Worm (Caenorhabditis elegans) whole organism, dauer: ENCODE measurements around the gene B0336.7.

Source experiments
- unc-62 ChIP-seq: sonication (generic microtip); optimal IDR thresholded peaks from 2 replicates; lab custom pipeline; 2017; ENCODE audit warnings: missing biosample characterization, missing genetic modification reagents, missing genetic modification characterization

B0336.7 gene

DNA sequence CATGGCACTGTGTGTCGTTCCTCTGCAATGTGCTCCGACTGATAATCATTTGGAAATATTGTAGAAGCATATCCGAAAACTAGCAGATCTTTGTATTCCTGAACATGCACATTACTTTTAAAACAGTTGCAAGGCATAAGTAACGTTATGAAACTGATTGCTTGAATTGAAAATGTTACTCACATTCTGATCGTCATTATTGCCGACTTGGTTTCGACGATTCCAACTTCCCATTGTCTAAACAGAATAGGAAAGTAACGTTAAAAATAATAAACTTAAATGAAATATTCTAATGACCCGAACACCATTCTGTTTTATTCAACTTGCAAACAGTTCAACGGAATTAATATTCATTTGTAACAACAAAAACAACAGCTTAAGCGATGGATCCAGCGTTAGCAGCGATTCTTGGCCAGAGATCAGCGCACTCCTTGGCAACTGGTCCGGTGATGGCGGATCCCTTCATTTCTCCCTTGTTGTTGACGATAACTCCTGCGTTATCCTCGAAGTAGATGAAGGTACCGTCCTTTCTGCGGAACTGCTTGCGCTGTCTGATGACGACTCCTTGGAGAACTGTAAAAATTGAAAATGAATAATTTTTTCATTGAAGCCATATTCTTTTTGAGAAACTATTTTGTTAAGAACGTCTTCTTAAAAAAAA lies 8.2 kb upstream of the B0336.7 start, which contains the start of gene swp-1:
TSS of gene swp-1 (minus strand) at position 298 of the 661 bp plus-strand sequence.
- TF ChIP-seq unc-62 (GFP tag; lab: Kevin White, UChicago): no peak

DNA sequence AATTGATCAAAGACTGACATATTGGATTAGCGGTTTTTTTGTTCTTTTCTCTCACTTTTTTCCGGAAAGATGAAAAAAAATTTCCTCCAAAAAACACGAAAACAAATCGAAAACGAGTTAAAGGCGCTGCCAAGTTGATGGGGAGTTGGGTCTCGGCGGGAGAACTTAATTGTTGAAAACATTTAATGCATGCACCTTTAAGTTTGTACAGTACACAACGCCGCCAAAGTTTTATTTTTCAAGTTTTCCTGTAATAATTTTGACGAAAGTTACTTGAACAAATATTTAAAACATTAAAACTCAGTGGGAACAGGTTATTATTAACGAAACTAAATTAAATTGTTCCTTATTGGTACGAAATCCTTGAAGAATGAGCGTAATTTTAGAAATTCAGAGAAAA lies 4.3 kb upstream of the B0336.7 start:
- TF ChIP-seq unc-62 (GFP tag; lab: Kevin White, UChicago): no peak

DNA sequence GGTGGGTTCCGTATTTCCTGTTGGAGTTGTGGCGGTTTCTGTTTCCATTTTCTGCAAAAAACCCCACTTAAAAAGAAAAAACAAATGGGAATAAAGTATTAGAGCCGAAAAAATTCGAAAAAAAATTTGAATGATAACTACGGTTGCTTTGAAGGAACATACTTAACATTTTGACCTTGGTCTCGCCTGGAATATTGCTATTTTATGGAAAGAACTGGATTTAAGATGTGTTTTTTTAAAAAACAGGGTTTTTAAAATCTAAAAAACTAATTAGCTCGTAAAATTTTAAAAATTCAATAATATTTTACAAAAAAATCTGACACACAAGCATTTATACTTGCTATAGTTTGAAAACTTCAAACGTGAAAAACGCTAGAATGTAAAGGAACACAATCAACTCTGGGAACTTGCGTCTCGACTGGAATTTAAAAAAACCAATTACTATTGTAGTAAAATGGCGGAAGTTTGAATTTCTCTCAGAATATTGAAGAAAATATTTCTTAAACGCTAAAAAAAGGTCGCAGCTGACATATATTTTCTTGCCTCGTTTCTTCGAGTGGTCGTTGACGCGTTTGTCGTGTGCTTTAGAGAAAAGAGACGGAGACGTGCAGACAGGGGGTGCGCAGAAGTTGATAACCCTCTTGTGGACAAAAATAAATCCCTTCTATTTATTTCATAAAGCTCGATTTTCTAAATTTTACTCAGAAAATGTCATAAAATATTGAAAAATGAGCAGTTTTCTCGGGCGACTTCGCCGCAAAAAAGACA lies 981 bp upstream of the B0336.7 start, which contains the start of the genes lgg-3 and rgs-5:
TSS of gene lgg-3 (minus strand) at position 51 of the 768 bp plus-strand sequence.
TSS of gene rgs-5 (plus strand) at position 593 of the 768 bp plus-strand sequence.
- TF ChIP-seq unc-62 (GFP tag; lab: Kevin White, UChicago): no peak

DNA sequence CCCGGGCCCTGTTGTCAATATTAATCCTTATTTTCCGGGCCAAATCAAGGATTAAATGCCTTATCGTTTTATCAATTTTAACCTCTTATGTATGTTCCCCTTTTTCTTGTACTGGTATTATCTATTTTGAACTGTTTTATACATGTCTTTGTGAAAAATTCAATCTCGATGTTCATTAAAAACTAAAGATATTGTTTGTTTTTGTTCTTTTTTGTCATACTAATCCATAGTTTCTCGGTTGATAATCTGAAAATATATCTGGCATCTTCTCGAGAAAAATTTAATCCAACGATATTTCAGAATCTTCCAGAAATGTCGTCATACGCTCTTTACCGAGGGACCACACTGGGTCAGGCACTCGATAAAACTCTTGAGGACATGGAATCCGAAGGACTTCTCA lies 3.4 kb downstream of the B0336.7 start, which contains the start of gene B0336.13:
TSS of gene B0336.13 (plus strand) at position 301 of the 400 bp plus-strand sequence.
- no peak for TF ChIP-seq unc-62 (GFP tag; lab: Kevin White, UChicago)

DNA sequence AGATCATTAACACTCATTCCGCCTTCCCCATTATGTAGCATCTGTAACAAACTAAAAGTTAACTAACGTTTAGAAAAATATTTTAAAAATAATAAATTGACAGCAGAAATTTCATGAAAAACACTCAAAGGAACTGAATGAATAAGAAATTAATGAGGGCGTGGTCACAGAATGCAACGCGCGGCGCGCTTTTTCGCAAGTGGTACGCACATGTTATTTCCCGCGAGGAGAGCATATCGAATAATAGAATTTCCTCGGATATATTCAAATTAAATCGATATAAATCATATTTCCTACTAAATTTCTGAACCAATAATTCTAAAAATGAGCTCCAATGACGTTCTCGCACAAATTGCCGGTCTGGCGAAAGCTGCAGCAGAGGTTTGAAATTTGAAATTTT lies 4.5 kb downstream of the B0336.7 start, which contains the start of the genes abi-1 and arle-14:
TSS of gene abi-1 (minus strand) at position 51 of the 400 bp plus-strand sequence.
TSS of gene arle-14 (plus strand) at position 217 of the 400 bp plus-strand sequence.
- no peak for TF ChIP-seq unc-62 (GFP tag; lab: Kevin White, UChicago)

DNA sequence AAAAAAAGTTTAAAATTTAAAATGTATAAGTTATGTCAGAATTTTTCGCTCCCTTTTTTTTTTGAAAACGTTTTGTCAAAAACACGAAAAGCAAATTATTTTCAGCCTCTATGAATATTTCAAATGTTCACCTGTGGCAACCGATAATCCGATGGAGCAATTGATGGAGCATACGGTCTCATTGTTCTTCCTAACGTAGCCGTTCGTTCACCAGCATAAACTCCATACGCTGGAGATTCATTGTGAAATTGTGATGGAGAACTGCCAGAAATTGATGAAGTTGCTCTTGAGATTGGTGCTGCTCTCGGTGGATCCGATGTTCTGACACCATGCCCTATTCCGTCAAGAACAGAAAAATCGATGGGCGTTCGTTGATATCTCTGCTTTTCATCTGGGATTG lies 5.3 kb downstream of the B0336.7 start:
- TF ChIP-seq unc-62 (GFP tag; lab: Kevin White, UChicago): no peak

DNA sequence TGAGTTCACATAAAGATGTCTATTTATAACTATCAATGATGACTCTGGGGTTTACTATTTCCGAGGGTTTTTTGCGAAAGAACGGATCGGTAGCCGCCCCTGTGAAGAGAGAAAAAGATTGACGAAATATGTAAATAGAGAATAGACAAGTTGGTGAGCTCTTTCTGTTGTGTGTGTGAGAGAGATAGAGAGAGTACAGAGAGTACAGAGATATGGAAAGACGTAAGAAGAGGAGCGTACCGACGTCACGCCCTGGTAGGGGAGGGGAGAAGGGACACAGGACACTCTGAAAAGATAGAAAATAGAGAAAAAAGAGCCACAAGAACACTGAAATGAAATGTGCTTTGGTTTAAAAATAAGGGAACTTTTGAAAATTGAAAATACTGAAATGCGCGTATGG lies 8.9 kb downstream of the B0336.7 start:
- no peak for TF ChIP-seq unc-62 (GFP tag; lab: Kevin White, UChicago)

DNA sequence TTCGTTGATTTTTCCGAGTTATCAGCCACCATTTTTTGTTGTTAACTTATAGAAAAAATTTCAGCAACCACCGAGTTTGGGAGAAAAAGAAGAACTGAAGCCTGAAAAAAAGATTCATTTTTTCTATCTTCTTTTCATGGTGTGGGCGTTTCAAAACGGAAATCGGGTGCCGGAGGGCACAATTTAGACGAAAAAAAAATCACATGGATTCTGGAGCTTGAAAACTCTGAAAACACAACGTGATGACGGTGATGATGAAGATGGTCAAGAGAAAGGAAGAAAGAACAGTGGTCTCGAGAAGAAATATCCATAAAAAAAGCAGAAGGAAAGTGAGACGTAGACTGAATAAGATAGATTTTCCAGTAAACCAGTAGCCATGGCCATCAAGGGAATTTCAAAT lies 13.2 kb downstream of the B0336.7 start, which contains the start of gene rcan-1:
TSS of gene rcan-1 (minus strand) at position 101 of the 400 bp plus-strand sequence.
- TF ChIP-seq unc-62 (GFP tag; lab: Kevin White, UChicago): no peak

DNA sequence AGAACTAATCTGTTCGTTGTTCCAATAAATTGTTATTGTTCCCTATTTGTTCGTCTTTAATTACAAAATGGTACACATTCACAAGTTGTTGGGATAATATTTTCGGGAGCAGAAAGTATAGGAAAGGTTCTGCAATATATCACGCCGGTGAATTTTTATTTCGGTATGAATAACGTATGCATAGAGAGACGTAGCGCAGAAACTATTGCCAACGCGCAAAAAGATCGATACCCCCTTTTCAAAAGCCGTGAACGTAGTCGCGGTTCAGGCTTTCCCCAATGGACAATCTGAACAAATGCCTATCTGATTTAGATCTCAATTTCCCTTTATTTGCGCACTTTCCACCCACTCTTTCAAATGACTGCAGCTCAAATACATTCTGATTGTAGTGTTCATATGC lies 17.0 kb downstream of the B0336.7 start, which contains the start of gene pst-2:
TSS of gene pst-2 (plus strand) at position 293 of the 400 bp plus-strand sequence.
- no peak for TF ChIP-seq unc-62 (GFP tag; lab: Kevin White, UChicago)

DNA sequence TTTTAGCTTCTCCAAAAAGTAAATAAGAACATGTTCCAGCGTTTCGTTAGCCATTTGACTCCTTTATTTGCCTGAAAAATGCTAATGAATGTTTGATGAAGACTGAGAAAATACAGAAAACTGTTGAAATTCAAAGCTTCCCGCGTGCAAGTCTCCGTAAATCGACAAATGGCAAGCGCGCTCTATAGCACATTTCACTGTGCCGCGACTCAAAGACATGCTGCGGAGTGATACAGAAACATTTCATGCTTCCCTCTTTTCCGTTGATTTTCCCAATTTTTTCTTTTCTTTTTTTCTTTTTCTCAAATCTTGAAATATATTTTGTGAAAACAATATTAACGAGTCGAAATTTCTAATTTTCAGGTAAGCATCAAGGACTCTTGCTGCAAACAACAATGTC lies 18.2 kb downstream of the B0336.7 start, which contains the start of the genes ska-3 and rps-12:
TSS of gene ska-3 (minus strand) at position 71 of the 400 bp plus-strand sequence.
TSS of gene rps-12 (plus strand) at position 364 of the 400 bp plus-strand sequence.
- no peak for TF ChIP-seq unc-62 (GFP tag; lab: Kevin White, UChicago)

DNA sequence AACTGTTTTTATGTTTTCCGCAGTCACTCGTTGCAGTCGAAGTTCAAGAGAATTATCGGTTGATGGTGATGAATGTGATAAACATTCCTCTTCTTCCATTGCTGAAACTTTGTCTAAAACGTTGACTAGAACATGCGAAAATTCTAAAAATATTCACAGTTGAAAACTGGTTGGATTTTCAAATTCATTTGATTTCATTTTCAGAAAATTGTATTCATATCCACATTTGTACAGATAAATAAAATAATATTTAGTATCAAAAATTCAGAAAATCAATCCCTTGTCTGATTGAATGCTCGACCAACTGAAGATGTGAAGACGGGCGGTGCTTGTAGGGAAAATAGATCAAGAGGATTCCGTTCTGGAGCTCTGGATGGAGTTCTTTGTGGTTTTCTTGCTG lies 19.4 kb downstream of the B0336.7 start, which contains the start of gene F54E7.9:
TSS of gene F54E7.9 (minus strand) at position 101 of the 400 bp plus-strand sequence.
- TF ChIP-seq unc-62 (GFP tag; lab: Kevin White, UChicago): no peak

DNA sequence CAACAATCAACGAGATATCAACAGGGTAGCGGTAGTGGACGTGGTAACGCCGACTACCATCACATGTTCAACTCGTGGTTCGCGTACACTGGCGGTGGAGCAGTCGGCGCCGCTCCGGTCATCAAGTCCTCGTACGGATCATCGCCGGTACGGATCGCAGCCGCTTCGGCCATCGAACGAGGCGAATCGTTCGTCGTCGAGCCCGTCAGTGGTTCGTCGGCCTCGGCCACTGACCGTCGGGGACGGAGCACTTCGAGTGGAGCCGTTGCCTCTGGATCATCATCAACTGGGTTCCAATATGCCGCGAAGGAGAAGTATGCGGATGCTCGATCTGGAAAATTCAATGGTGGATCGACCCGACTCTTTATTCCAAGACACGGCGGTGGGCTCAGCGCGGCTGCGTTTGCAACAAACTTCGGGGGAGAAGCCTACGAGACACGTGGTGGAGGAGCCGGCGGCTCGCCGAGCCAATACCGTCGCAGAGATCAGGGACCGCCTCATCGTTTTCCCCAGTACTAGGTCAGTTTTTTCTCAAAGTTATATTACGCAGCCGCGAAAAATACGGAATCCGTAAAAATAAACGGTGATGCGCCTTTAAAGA lies 21.7 kb downstream of the B0336.7 start:
- TF ChIP-seq unc-62 (GFP tag; lab: Kevin White, UChicago): no peak

DNA sequence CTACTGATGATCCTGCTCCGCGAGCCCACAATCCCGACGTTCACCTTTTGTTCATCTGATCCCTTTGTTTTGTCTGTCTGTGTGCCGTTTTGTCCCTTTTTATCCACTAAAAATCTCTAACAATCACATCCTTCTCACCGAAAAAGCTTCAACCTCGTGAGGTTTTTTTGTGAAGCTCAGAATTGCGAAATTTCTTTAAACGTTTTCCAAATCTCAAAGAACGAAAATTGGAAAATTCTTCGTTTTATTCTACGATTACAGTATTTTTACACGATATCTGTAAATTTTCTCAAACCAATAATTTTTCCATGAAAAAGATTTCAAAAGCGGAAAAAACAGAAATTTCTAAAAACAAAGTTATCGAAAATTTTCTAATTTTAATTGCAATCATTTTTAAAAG lies 23.0 kb downstream of the B0336.7 start:
- no peak for TF ChIP-seq unc-62 (GFP tag; lab: Kevin White, UChicago)

DNA sequence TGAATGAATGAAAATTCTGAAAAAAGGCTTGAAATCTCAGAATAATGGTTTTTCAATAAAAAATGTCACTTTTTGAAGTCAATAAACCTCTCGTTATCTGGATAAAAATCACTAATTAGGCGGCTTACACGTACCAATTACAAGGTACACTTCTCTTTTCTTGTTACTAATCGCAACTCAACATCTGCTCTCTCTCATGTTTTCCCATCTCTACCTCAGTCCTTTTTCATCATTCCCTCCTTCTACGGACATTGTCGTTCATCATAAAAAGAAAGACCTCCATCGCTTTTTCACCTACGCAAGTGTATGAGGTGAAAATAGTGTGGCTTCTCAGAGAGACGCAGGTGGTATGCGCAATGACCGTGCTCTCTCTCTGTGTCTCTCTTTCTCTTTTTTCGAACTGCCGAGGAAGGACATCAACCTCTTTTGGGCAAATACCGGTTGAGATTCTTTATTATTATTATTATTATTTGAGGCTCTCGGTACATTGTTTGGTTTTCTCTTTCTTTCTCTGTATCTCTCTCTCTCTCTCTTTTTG lies 29.1 kb downstream of the B0336.7 start:
- no peak for TF ChIP-seq unc-62 (GFP tag; lab: Kevin White, UChicago)

DNA sequence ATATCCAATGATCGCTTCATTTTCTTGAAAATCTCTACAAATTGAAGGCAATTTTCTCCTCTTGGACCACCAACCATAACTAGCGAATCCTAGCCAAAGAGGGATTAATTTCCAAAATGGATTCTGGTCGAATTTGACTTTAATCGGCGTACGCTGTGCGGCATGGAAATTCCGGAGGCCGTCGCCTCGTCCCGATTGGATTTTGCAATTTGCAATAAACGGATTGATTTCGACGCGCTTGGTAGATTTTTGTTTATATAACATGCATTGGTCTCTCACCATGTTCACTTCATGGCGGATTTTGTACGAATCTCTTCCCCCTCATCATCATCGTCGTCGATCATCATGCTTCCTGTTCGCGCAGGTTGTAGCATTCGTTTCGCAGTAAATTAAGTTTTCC lies 31.5 kb downstream of the B0336.7 start:
- no peak for TF ChIP-seq unc-62 (GFP tag; lab: Kevin White, UChicago)
